Fruit fly (Drosophila melanogaster) whole organism: ENCODE results near the gene unk.

Source experiments
- Dll ChIP-seq: fragments of >200 bp; optimal IDR thresholded peaks from 2 replicates; lab custom pipeline; 2017
- psq ChIP-seq: fragments of >200 bp; optimal IDR thresholded peaks from 2 replicates; lab custom pipeline; 2017

- TF ChIP-seq psq (lab: Kevin White, UChicago): no peak
- no peak for TF ChIP-seq Dll (lab: Kevin White, UChicago)
These were observed 27.5 kb downstream of the unk start for dm6 chr3R:23130181-23130580.
